Worm (Caenorhabditis elegans) whole organism, L2 larva: ENCODE results near the gene C27H5.6.

ENCODE experiments used
- ceh-16 ChIP-seq: fragments of 150-350 bp; optimal IDR thresholded peaks from 2 replicates; lab custom pipeline; 2014; ENCODE audit warnings: missing biosample characterization, missing genetic modification characterization
- ceh-82 ChIP-seq: fragments of 150-350 bp; optimal IDR thresholded peaks from 2 replicates; lab custom pipeline; 2014; ENCODE audit warnings: missing biosample characterization, missing genetic modification characterization
- elt-3 ChIP-seq: sonication (generic microtip); optimal IDR thresholded peaks from 2 replicates; lab custom pipeline; 2017; ENCODE audit warnings: missing biosample characterization, missing genetic modification characterization
- fos-1 ChIP-seq: fragments of 150-350 bp; optimal IDR thresholded peaks from 2 replicates; lab custom pipeline; 2014; ENCODE audit warnings: missing biosample characterization, missing genetic modification characterization
- lin-13 ChIP-seq: fragments of 150-350 bp; optimal IDR thresholded peaks from 2 replicates; lab custom pipeline; 2014; ENCODE audit warnings: missing biosample characterization, missing genetic modification reagents, missing genetic modification characterization
- lin-39 ChIP-seq: fragments of 150-350 bp; optimal IDR thresholded peaks from 2 replicates; lab custom pipeline; 2014; ENCODE audit warnings: missing biosample characterization, missing genetic modification reagents, missing genetic modification characterization
- nhr-11 ChIP-seq: fragments of 150-350 bp; optimal IDR thresholded peaks from 2 replicates; lab custom pipeline; 2014; ENCODE audit warnings: missing biosample characterization, missing genetic modification characterization
- nhr-21 ChIP-seq: fragments of 150-350 bp; optimal IDR thresholded peaks from 2 replicates; lab custom pipeline; 2014; ENCODE audit warnings: missing biosample characterization, missing genetic modification characterization
- nhr-237 ChIP-seq: fragments of 150-350 bp; optimal IDR thresholded peaks from 2 replicates; lab custom pipeline; 2014; ENCODE audit warnings: missing biosample characterization, missing genetic modification characterization
- nhr-25 ChIP-seq: fragments of 150-350 bp; sonication (generic microtip); optimal IDR thresholded peaks from 3 replicates; lab custom pipeline; 2014; ENCODE audit warnings: missing biosample characterization, missing genetic modification characterization
- skn-1 ChIP-seq: sonication (generic microtip); optimal IDR thresholded peaks from 2 replicates; lab custom pipeline; 2017; ENCODE audit warnings: missing biosample characterization, missing genetic modification characterization
- snpc-4 ChIP-seq: fragments of 150-350 bp; optimal IDR thresholded peaks from 2 replicates; lab custom pipeline; 2014; ENCODE audit warnings: missing biosample characterization, missing genetic modification characterization
- unc-55 ChIP-seq: fragments of 150-350 bp; sonication (generic microtip); optimal IDR thresholded peaks from 3 replicates; lab custom pipeline; 2014; ENCODE audit warnings: missing biosample characterization, missing genetic modification reagents, missing genetic modification characterization
- ztf-11 ChIP-seq: sonication (generic microtip); optimal IDR thresholded peaks from 2 replicates; lab custom pipeline; 2017; ENCODE audit warnings: missing biosample characterization, missing genetic modification characterization

DNA sequence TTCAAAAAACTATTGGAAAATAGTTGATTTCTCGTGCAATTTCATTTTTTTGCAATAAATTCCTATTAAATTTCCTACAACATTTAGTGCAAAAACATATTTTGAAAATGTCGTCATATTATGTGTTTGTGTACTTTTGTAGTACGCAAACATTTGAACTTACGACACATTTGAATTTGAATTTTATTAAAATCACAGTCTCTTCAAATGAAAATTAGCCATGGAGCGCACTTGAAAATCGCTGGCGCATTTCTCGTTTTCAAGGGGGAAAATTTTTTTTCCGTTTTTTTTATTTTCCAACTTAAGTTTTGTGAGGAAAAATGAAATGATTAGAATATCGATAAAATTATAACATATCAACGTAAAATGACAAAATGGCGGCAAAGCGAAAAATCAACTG, 39.5 kb downstream of the C27H5.6 start:
- TF ChIP-seq skn-1 (tag; lab: Kevin White, UChicago) (no peak), ceh-82 (tag; lab: Kevin White, UChicago) (no peak), ztf-11 (tag; lab: Kevin White, UChicago) (no peak), ceh-16 (no peak), lin-39 (tag; lab: Kevin White, UChicago) (no peak), nhr-237 (tag; lab: Kevin White, UChicago) (no peak), nhr-25 (tag; lab: Kevin White, UChicago) (peak; percentile 28), nhr-21 (no peak), snpc-4 (tag; lab: Kevin White, UChicago) (no peak), lin-13 (GFP tag; lab: Kevin White, UChicago) (peak; percentile 39), unc-55 (no peak), fos-1 (tag; lab: Kevin White, UChicago) (no peak), nhr-11 (no peak), elt-3 (no peak)
